Worm (Caenorhabditis elegans) whole organism, young adult: ENCODE results near the gene srx-111.

Source experiments
- B0261.1 ChIP-seq: sonication (generic microtip); optimal IDR thresholded peaks from 2 replicates; lab custom pipeline; 2016; ENCODE audit warnings: mild to moderate bottlenecking, missing genetic modification characterization, moderate library complexity, missing compliant biosample characterization
- C06A6.2 ChIP-seq: fragments of 200-800 bp; sonication (Bioruptor generic); conservative IDR thresholded peaks from 2 replicates; pipeline ENCODE4 v1.3.6; 2022; ENCODE audit warnings: missing genetic modification characterization, missing compliant biosample characterization
- F37B4.10 ChIP-seq: fragments of 200-800 bp; sonication (Bioruptor generic); IDR thresholded peaks from 2 replicates; pipeline ENCODE4 v1.3.6; 2022; ENCODE audit warnings: missing genetic modification characterization, missing compliant biosample characterization
- K11D2.4 ChIP-seq: fragments of 200-800 bp; sonication (Bioruptor generic); IDR thresholded peaks from 2 replicates; pipeline ENCODE4 v1.3.6; 2022; ENCODE audit warnings: missing genetic modification reagents, missing genetic modification characterization, missing compliant biosample characterization
- ama-1 ChIP-seq, 3 experiments: fragments of 150-350 bp in 1 of 3; sonication (generic microtip) in 2 of 3; optimal IDR thresholded peaks; 2 replicates each; lab custom pipeline; 2014 to 2018; ENCODE audit warnings: missing biosample characterization in 2 of 3, missing genetic modification characterization in 2 of 3, missing genetic modification reagents in 2 of 3
- him-1 ChIP-seq: sonication (generic microtip); optimal IDR thresholded peaks from 2 replicates; lab custom pipeline; 2016; ENCODE audit warnings: missing genotype, missing genetic modification reagents, missing genetic modification characterization, missing compliant biosample characterization
- madf-10 ChIP-seq: sonication (generic microtip); optimal IDR thresholded peaks from 2 replicates; lab custom pipeline; 2016; ENCODE audit warnings: mild to moderate bottlenecking, missing genetic modification characterization, missing compliant biosample characterization
- unc-130 ChIP-seq: sonication (generic microtip); optimal IDR thresholded peaks from 2 replicates; lab custom pipeline; 2016; ENCODE audit warnings: missing genetic modification reagents, missing genetic modification characterization, missing compliant biosample characterization
- unc-62 ChIP-seq: fragments of 150-350 bp; optimal IDR thresholded peaks from 2 replicates; lab custom pipeline; 2014; ENCODE audit warnings: missing biosample characterization, missing genetic modification reagents, missing genetic modification characterization
- zfh-2 ChIP-seq: fragments of 200-800 bp; sonication (Bioruptor generic); conservative IDR thresholded peaks from 2 replicates; pipeline ENCODE4 v1.3.6; 2022; ENCODE audit warnings: missing genetic modification reagents, missing genetic modification characterization, missing compliant biosample characterization

DNA sequence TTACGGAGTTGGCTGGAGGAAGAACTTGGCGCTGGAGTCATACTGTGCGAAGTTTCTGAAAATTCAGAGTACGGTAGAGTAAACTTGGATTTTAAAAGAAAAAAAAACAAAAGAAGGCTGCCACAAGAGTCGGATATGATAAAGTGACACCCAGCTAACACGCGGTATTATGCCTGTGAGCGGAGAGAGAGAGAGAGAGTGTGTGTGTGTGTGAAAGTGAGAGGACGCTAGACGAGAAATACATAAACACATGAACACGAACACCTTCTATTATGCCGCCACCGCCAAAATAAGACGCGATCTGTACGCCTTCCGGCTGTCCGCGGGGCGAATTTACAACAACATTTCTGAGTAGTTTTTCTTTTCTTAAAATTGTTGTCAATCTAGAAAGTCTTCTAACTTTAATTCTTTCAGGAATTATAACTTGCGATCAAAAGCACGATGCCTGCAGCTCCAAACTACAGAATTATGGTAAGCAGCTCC lies 20.7 kb upstream of the srx-111 start, which contains the start of gene F12E12.6:
- no peak for TF ChIP-seq madf-10 (tag; lab: Kevin White, UChicago)
- no peak for TF ChIP-seq C06A6.2 (GFP tag; lab: Robert Waterston, UW)
- no peak for TF ChIP-seq zfh-2 (GFP tag; lab: Robert Waterston, UW)
- TF ChIP-seq F37B4.10 (GFP tag; lab: Robert Waterston, UW): no peak
- TF ChIP-seq him-1 (tag; lab: Kevin White, UChicago): no peak
- TF ChIP-seq unc-130 (GFP tag; lab: Kevin White, UChicago): no peak
- TF ChIP-seq B0261.1 (tag; lab: Kevin White, UChicago): no peak
- no peak for TF ChIP-seq ama-1 (optimal IDR thresholded peaks at IDR 0.05; lab: Kevin White, UChicago)
- TF ChIP-seq ama-1 (GFP tag; optimal IDR thresholded peaks at IDR 0.05; lab: Kevin White, UChicago): no peak
- TF ChIP-seq K11D2.4 (GFP tag; lab: Robert Waterston, UW): no peak
- no peak for TF ChIP-seq unc-62 (GFP tag; lab: Kevin White, UChicago)
